Worm (Caenorhabditis elegans): ENCODE data around the gene tftc-5.

DNA sequence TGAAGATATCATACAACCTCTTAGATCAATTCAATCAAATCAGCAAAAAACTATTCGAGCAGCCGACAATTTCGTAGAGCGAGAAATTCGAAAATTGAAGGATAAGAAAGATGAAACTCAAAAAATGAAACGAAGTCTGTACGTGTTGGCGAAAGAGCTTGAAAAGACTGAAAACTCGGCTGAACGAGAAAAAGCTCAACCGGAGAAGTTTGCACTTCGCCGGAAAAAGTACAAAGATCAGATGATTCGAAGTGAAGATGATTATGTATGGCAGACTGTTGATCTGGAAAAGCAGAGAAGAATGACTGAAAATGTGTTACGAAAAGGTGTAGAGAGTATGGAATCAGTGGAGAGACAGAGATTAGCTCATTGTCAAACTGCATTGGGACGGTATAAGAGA, 8.9 kb upstream of the tftc-5 start:
- TF ChIP-seq egl-27 (tag; optimal IDR thresholded peaks at IDR 0.05) = no peak
- no peak for TF ChIP-seq unc-86 (tag; optimal IDR thresholded peaks at IDR 0.05)
- no peak for TF ChIP-seq nhr-11 (tag; optimal IDR thresholded peaks at IDR 0.05)
- TF ChIP-seq lin-39 (tag; optimal IDR thresholded peaks at IDR 0.05) = no peak
- TF ChIP-seq mab-9 (GFP tag; IDR thresholded peaks at IDR 0.05) = no peak
- no peak for TF ChIP-seq sptf-1 (tag; optimal IDR thresholded peaks at IDR 0.05)
- TF ChIP-seq nhr-85 (tag) = no peak
- TF ChIP-seq snpc-4 (tag; optimal IDR thresholded peaks at IDR 0.05) = no peak
- TF ChIP-seq skn-1 (tag; optimal IDR thresholded peaks at IDR 0.05) = no peak
- TF ChIP-seq nhr-47 (tag; optimal IDR thresholded peaks at IDR 0.05) = no peak
- TF ChIP-seq nhr-28 (tag; optimal IDR thresholded peaks at IDR 0.05) = no peak
- no peak for TF ChIP-seq nhr-76 (tag; optimal IDR thresholded peaks at IDR 0.05)
- TF ChIP-seq fos-1 (tag; optimal IDR thresholded peaks at IDR 0.05) = no peak

Data from whole organism, L1 larva.